Worm (Caenorhabditis elegans): ENCODE measurements around the gene W04E12.9.

- TF ChIP-seq madf-10 (tag; optimal IDR thresholded peaks at IDR 0.05) (no peak), unc-62 (GFP tag; optimal IDR thresholded peaks at IDR 0.05) (no peak)
Measured at ce11 chrV:19767719-19768118, 11.4 kb downstream of the W04E12.9 start.

All from whole organism, young adult.